Worm (Caenorhabditis elegans) whole organism, mixed stage, embryonic: Measurements from ENCODE around the gene C05D10.4.

Experiments used
- blmp-1 ChIP-seq: fragments of 150-350 bp; optimal IDR thresholded peaks from 2 replicates; lab custom pipeline; 2014; ENCODE audit warnings: missing biosample characterization, missing genetic modification characterization
- ceh-39 ChIP-seq: fragments of 150-350 bp; optimal IDR thresholded peaks from 2 replicates; lab custom pipeline; 2014; ENCODE audit warnings: missing biosample characterization, missing genetic modification characterization
- ceh-43 ChIP-seq: fragments of 200-800 bp; sonication (Bioruptor generic); optimal IDR thresholded peaks from 2 replicates; lab custom pipeline; 2018; ENCODE audit warnings: mild to moderate bottlenecking, missing genetic modification characterization, moderate library complexity, missing compliant biosample characterization
- ceh-83 ChIP-seq: fragments of 200-800 bp; sonication (Bioruptor generic); optimal IDR thresholded peaks from 2 replicates; lab custom pipeline; 2018; ENCODE audit warnings: mild to moderate bottlenecking, missing genetic modification characterization, missing compliant biosample characterization
- ces-1 ChIP-seq: fragments of 150-350 bp; optimal IDR thresholded peaks from 2 replicates; lab custom pipeline; 2014; ENCODE audit warnings: missing biosample characterization, missing genetic modification reagents, missing genetic modification characterization
- cnd-1 ChIP-seq: fragments of 200-800 bp; sonication (Bioruptor generic); optimal IDR thresholded peaks from 2 replicates; lab custom pipeline; 2018; ENCODE audit warnings: mild to moderate bottlenecking, missing genetic modification characterization, missing compliant biosample characterization
- drap-1 ChIP-seq: fragments of 200-800 bp; sonication (Bioruptor generic); optimal IDR thresholded peaks from 3 replicates; lab custom pipeline; 2018; ENCODE audit warnings: mild to moderate bottlenecking, missing genetic modification characterization, missing compliant biosample characterization
- elt-1 ChIP-seq: sonication (generic microtip); optimal IDR thresholded peaks from 2 replicates; lab custom pipeline; 2017; ENCODE audit warnings: missing genetic modification characterization, mild to moderate bottlenecking, missing compliant biosample characterization, antibody characterized with exemption, moderate library complexity, borderline replicate concordance; ENCODE audit not compliant: insufficient read depth
- ham-2 ChIP-seq: fragments of 200-800 bp; sonication (Bioruptor generic); optimal IDR thresholded peaks from 2 replicates; lab custom pipeline; 2018; ENCODE audit warnings: mild to moderate bottlenecking, missing genetic modification characterization, missing compliant biosample characterization
- hlh-1 ChIP-seq: fragments of 150-350 bp; optimal IDR thresholded peaks from 2 replicates; lab custom pipeline; 2014; ENCODE audit warnings: missing biosample characterization, missing genetic modification reagents, missing genetic modification characterization
- lin-13 ChIP-seq: fragments of 150-350 bp; optimal IDR thresholded peaks from 2 replicates; lab custom pipeline; 2014; ENCODE audit warnings: missing biosample characterization, missing genetic modification characterization
- lsy-2 ChIP-seq: fragments of 150-350 bp; optimal IDR thresholded peaks from 2 replicates; lab custom pipeline; 2014; ENCODE audit warnings: missing biosample characterization, missing genetic modification characterization
- mab-5 ChIP-seq: fragments of 150-350 bp; optimal IDR thresholded peaks from 2 replicates; lab custom pipeline; 2014; ENCODE audit warnings: missing biosample characterization, missing genetic modification characterization
- mls-2 ChIP-seq: sonication (generic microtip); optimal IDR thresholded peaks from 2 replicates; lab custom pipeline; 2016; ENCODE audit warnings: mild to moderate bottlenecking, missing genetic modification characterization, moderate library complexity, missing compliant biosample characterization
- nhr-12 ChIP-seq: fragments of 150-350 bp; optimal IDR thresholded peaks from 2 replicates; lab custom pipeline; 2014; ENCODE audit warnings: missing biosample characterization, missing genetic modification characterization
- nhr-2 ChIP-seq: fragments of 150-350 bp; optimal IDR thresholded peaks from 2 replicates; lab custom pipeline; 2014; ENCODE audit warnings: missing biosample characterization, missing genetic modification characterization
- nhr-237 ChIP-seq: fragments of 150-350 bp; optimal IDR thresholded peaks from 2 replicates; lab custom pipeline; 2014; ENCODE audit warnings: missing biosample characterization, missing genetic modification characterization
- nhr-28 ChIP-seq: fragments of 150-350 bp; optimal IDR thresholded peaks from 2 replicates; lab custom pipeline; 2014; ENCODE audit warnings: missing biosample characterization, missing genetic modification characterization
- nhr-76 ChIP-seq: sonication (generic microtip); optimal IDR thresholded peaks from 2 replicates; lab custom pipeline; 2017; ENCODE audit warnings: missing biosample characterization, missing genetic modification characterization
- pha-4 ChIP-seq: fragments of 150-350 bp; optimal IDR thresholded peaks from 2 replicates; lab custom pipeline; 2018; ENCODE audit warnings: missing biosample characterization, missing genetic modification reagents, missing genetic modification characterization
- sem-2 ChIP-seq: fragments of 200-800 bp; sonication (Bioruptor generic); optimal IDR thresholded peaks from 2 replicates; lab custom pipeline; 2018; ENCODE audit warnings: mild to moderate bottlenecking, missing genetic modification characterization, missing compliant biosample characterization
- snpc-4 ChIP-seq: fragments of 150-350 bp; optimal IDR thresholded peaks from 2 replicates; lab custom pipeline; 2014; ENCODE audit warnings: missing biosample characterization, missing genetic modification characterization
- sptf-1 ChIP-seq: sonication (generic microtip); optimal IDR thresholded peaks from 2 replicates; lab custom pipeline; 2017; ENCODE audit warnings: mild to moderate bottlenecking, missing genetic modification characterization, moderate library complexity, missing compliant biosample characterization
- unc-120 ChIP-seq: sonication (generic microtip); optimal IDR thresholded peaks from 2 replicates; lab custom pipeline; 2017; ENCODE audit warnings: missing genetic modification characterization, missing compliant biosample characterization; ENCODE audit not compliant: poor library complexity, severe bottlenecking
- unc-39 ChIP-seq: fragments of 150-350 bp; optimal IDR thresholded peaks from 2 replicates; lab custom pipeline; 2014; ENCODE audit warnings: missing biosample characterization, missing genetic modification characterization
- unc-62 ChIP-seq: fragments of 150-350 bp; optimal IDR thresholded peaks from 2 replicates; lab custom pipeline; 2014; ENCODE audit warnings: missing biosample characterization, missing genetic modification reagents, missing genetic modification characterization
- ztf-11 ChIP-seq: fragments of 150-350 bp; optimal IDR thresholded peaks from 2 replicates; lab custom pipeline; 2014; ENCODE audit warnings: missing biosample characterization, missing genetic modification characterization

C05D10.4 gene

DNA sequence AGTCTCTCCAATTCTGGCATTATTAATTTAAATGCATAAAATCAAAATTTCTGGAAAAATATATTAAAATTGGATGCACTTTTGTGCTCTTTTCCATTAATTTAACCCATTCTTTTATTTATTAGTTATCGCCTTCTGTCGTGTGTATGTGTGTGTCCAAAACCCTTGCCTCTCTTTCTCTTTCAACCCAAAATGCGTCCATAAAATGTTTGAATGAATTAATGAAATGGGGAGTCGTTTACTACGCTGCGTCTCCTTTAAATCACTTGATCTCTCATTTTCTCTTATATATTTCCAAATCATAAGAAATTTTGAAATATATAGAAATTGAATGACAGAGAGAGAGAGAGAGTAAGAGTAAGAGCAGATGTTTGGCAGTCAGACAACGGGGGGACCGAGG lies 24.7 kb downstream of the C05D10.4 start:
- no peak for TF ChIP-seq mls-2 (tag; lab: Kevin White, UChicago)
- TF ChIP-seq drap-1 (GFP tag; lab: Kevin White, UChicago) = no peak
- no peak for TF ChIP-seq nhr-12
- TF ChIP-seq ces-1 = peak; percentile 91
- TF ChIP-seq unc-120 (tag; lab: Kevin White, UChicago) = no peak
- TF ChIP-seq lin-13 (tag; lab: Kevin White, UChicago) = no peak
- no peak for TF ChIP-seq cnd-1 (tag; lab: Kevin White, UChicago)
- no peak for TF ChIP-seq pha-4 (tag; lab: Kevin White, UChicago)
- peak; percentile 11 for TF ChIP-seq mab-5 (tag; lab: Kevin White, UChicago)

DNA sequence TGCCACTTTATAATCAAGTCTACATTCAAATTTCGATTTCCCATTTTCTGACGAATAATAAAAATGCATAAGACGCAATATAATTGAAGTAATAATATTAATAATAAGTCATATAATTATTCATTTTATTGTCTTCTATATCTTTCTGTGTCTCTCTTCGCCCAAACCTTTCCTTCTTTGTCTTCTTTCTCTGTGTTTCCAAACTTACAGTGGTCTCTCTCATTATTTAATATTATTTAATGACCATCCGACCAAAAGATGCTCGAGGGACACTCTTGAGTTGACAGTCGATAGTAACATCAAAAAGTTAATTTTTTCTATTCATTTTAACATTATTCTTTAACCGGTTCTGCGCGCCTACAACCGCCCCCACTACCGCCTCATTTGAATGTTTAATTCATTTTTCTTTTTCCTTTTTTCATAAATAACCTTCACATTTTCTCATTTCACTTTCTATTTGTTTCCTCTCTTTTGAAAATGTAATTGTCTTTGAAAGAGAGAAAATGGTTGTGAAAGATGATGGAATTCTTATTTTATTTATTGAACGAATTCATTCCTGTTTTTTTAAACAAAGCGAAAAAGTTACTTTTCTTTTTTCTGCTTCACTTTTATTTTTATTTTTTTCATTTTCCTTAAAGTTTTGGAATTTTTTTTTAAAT lies 28.9 kb downstream of the C05D10.4 start:
- TF ChIP-seq cnd-1 (tag; lab: Kevin White, UChicago) = no peak
- no peak for TF ChIP-seq nhr-2
- TF ChIP-seq sptf-1 (tag; lab: Kevin White, UChicago) = no peak
- TF ChIP-seq ces-1 = peak; percentile 91
- no peak for TF ChIP-seq mls-2 (tag; lab: Kevin White, UChicago)
- peak; percentile 1 for TF ChIP-seq blmp-1 (tag; lab: Kevin White, UChicago)
- no peak for TF ChIP-seq lsy-2 (tag; lab: Kevin White, UChicago)
- peak; percentile 4 for TF ChIP-seq nhr-237 (tag; lab: Kevin White, UChicago)

ce11 chrIII:6072937-6073336 lies 29.7 kb downstream of the C05D10.4 start:
- peak; percentile 89 for TF ChIP-seq ces-1
- TF ChIP-seq pha-4 (tag; lab: Kevin White, UChicago) = no peak

- TF ChIP-seq ceh-83 (GFP tag; lab: Kevin White, UChicago) (no peak), sem-2 (GFP tag; lab: Kevin White, UChicago) (no peak), lsy-2 (tag; lab: Kevin White, UChicago) (no peak), nhr-28 (tag; lab: Kevin White, UChicago) (no peak), hlh-1 (no peak), elt-1 (tag; lab: Kevin White, UChicago) (no peak), ham-2 (no peak), nhr-2 (no peak), ceh-43 (GFP tag; lab: Kevin White, UChicago) (no peak), snpc-4 (tag; lab: Kevin White, UChicago) (no peak), nhr-76 (tag; lab: Kevin White, UChicago) (no peak), drap-1 (GFP tag; lab: Kevin White, UChicago) (no peak), mls-2 (tag; lab: Kevin White, UChicago) (no peak), nhr-237 (tag; lab: Kevin White, UChicago) (no peak), nhr-12 (no peak), unc-120 (tag; lab: Kevin White, UChicago) (no peak), unc-39 (tag; lab: Kevin White, UChicago) (no peak), blmp-1 (tag; lab: Kevin White, UChicago) (no peak), ces-1 (no peak), mab-5 (tag; lab: Kevin White, UChicago) (no peak)
Observed at ce11 chrIII:6067557-6067956, 35.1 kb downstream of the C05D10.4 start, which contains the start of gene mapk-15. Gene mapk-15 (plus strand): TSS chrIII:6067857.

DNA sequence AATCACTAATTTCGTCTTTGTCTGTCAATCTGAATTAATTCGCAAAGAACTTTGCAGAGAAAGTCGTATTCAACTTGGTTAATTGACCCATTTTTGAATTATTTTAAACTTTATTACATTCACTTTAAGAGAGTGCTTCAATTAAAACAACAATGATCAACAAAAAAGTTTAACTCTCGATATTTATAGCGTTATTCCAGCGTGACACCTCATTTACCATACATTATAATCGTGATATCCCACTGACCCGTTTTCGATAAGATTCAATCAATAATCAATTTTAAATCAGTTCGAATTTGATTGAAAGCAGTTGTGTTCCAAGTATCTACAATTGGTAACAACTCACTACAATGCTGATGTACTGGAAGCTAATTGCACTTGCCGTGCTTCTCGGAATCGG lies 45.9 kb downstream of the C05D10.4 start, which contains the start of gene clc-10:
Gene clc-10 (plus strand): TSS at position 301 of the 400 bp plus-strand sequence.
- no peak for TF ChIP-seq ceh-39 (tag; lab: Kevin White, UChicago)
- TF ChIP-seq lin-13 (tag; lab: Kevin White, UChicago) = no peak
- TF ChIP-seq ham-2 = no peak
- no peak for TF ChIP-seq ztf-11 (tag; lab: Kevin White, UChicago)

DNA sequence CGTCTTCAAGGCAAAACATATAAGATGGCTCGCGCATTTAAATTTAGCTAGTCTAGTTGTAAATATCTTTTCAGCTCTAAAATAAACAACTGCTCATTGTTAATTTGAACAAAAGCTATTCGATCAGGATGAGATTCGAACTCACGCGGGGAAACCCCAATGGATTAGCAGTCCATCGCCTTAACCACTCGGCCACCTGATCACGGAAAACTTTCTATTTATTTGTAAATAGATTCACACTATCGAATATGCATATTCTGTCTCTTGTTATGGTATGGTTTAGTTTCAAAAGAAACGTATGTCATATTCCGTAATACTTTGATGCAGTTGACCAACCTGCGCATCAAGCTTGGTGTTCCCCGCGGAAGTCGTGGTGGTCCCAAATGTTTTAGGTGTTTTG lies 46.5 kb downstream of the C05D10.4 start:
- no peak for TF ChIP-seq ces-1
- TF ChIP-seq nhr-76 (tag; lab: Kevin White, UChicago) = no peak
- TF ChIP-seq unc-39 (tag; lab: Kevin White, UChicago) = no peak
- TF ChIP-seq unc-62 (GFP tag; lab: Kevin White, UChicago) = no peak
- no peak for TF ChIP-seq hlh-1
- TF ChIP-seq nhr-12 = no peak
- TF ChIP-seq sptf-1 (tag; lab: Kevin White, UChicago) = no peak
- no peak for TF ChIP-seq ztf-11 (tag; lab: Kevin White, UChicago)
